Worm (Caenorhabditis elegans) whole organism, mixed stage, embryonic: ENCODE results near the gene fbxc-54.

Experiments used
- hlh-1 ChIP-seq: fragments of 150-350 bp; optimal IDR thresholded peaks from 2 replicates; lab custom pipeline; 2014; ENCODE audit warnings: missing biosample characterization, missing genetic modification reagents, missing genetic modification characterization
- lin-13 ChIP-seq: fragments of 150-350 bp; optimal IDR thresholded peaks from 2 replicates; lab custom pipeline; 2014; ENCODE audit warnings: missing biosample characterization, missing genetic modification characterization
- nhr-76 ChIP-seq: sonication (generic microtip); optimal IDR thresholded peaks from 2 replicates; lab custom pipeline; 2017; ENCODE audit warnings: missing biosample characterization, missing genetic modification characterization

fbxc-54 gene

DNA sequence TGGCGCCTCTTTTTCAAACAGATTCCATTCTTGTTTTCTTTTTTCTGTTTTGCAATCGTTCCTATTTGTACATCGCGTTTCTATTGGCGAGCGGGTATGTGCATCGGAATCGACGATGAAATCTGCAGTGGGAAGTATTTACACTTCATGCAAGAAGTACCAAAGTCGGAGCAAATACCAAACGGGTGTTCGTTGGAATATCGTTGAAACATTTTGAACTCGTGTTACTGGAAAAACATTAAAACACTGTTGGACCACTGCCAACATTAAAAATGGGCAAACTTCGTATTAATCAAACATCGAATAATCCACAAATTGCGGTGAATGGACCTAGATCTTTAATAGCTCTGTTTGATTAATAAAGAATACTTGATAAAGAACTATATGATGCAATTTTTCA, 47.6 kb downstream of the fbxc-54 start, which contains the start of gene C23H3.9:
TSS of gene C23H3.9 (minus strand) at position 101 of the 400 bp plus-strand sequence.
- TF ChIP-seq lin-13 (no peak), hlh-1 (tag; lab: Kevin White, UChicago) (no peak), nhr-76 (tag; lab: Kevin White, UChicago) (no peak)
